Worm (Caenorhabditis elegans): ENCODE results near the gene cpb-1.
A peak's percentile ranks its signal among the peaks of the same experiment; 100 is the strongest.

- no peak for TF ChIP-seq sup-37 (GFP tag; optimal IDR thresholded peaks at IDR 0.05)
- no peak for TF ChIP-seq blmp-1 (tag; optimal IDR thresholded peaks at IDR 0.05)
- no peak for TF ChIP-seq nhr-12 (tag; optimal IDR thresholded peaks at IDR 0.05)
- TF ChIP-seq ztf-4 (tag; optimal IDR thresholded peaks at IDR 0.05) = no peak
- no peak for TF ChIP-seq elt-3 (tag; optimal IDR thresholded peaks at IDR 0.05)
- TF ChIP-seq mef-2 (tag; optimal IDR thresholded peaks at IDR 0.05) = no peak
- TF ChIP-seq nhr-77 (tag; optimal IDR thresholded peaks at IDR 0.05) = no peak
- no peak for TF ChIP-seq aly-2 (tag; optimal IDR thresholded peaks at IDR 0.05)
- TF ChIP-seq pqm-1 (tag; optimal IDR thresholded peaks at IDR 0.05) = no peak
- no peak for TF ChIP-seq nhr-11 (tag; optimal IDR thresholded peaks at IDR 0.05)
- TF ChIP-seq mep-1 (tag; optimal IDR thresholded peaks at IDR 0.05) = no peak
- no peak for TF ChIP-seq fos-1 (tag; optimal IDR thresholded peaks at IDR 0.05)
- no peak for TF ChIP-seq lsy-2 (tag; optimal IDR thresholded peaks at IDR 0.05)
- peak; percentile 27 for TF ChIP-seq elt-2 (tag; optimal IDR thresholded peaks at IDR 0.05)
Measured at ce11 chrIII:9366376-9366775, 44.3 kb downstream of the cpb-1 start.
